Worm (Caenorhabditis elegans): ENCODE results near the gene F58G1.2.

The F58G1.2 gene

ce11 chrII:12935259-12935658 lies 16.4 kb upstream of the F58G1.2 start, which contains the start of gene lips-9:
Gene lips-9 (minus strand): TSS chrII:12935359.
- TF ChIP-seq nfyb-1 (GFP tag; IDR thresholded peaks at IDR 0.05) (no peak), atf-7 (tag; optimal IDR thresholded peaks at IDR 0.05) (no peak), ceh-79 (tag; optimal IDR thresholded peaks at IDR 0.05) (no peak), madf-10 (tag; optimal IDR thresholded peaks at IDR 0.05) (no peak), ekl-4 (GFP tag; IDR thresholded peaks at IDR 0.05) (no peak), Y79H2A.3 (GFP tag; conservative IDR thresholded peaks at IDR 0.05) (no peak), hmg-20 (GFP tag; IDR thresholded peaks at IDR 0.05) (no peak), dox-1 (GFP tag; IDR thresholded peaks at IDR 0.05) (no peak), unc-62 (GFP tag; optimal IDR thresholded peaks at IDR 0.05) (no peak), K11D2.4 (GFP tag; IDR thresholded peaks at IDR 0.05) (no peak), mel-28 (tag; optimal IDR thresholded peaks at IDR 0.05; ENCODE audit: borderline replicate concordance) (no peak), lag-1 (GFP tag; IDR thresholded peaks at IDR 0.05) (no peak)

- no peak for TF ChIP-seq lag-1 (GFP tag; IDR thresholded peaks at IDR 0.05)
- TF ChIP-seq cebp-1 (GFP tag; IDR thresholded peaks at IDR 0.05), result no peak
- TF ChIP-seq cebp-1 (tag; optimal IDR thresholded peaks at IDR 0.05), result no peak
- TF ChIP-seq ets-4 (GFP tag; optimal IDR thresholded peaks at IDR 0.05), result peak; percentile 1
- TF ChIP-seq nhr-80 (tag; optimal IDR thresholded peaks at IDR 0.05), result peak; percentile 77
- no peak for TF ChIP-seq tbp1 (GFP tag; optimal IDR thresholded peaks at IDR 0.05)
- no peak for TF ChIP-seq sea-2 (GFP tag; IDR thresholded peaks at IDR 0.05)
- TF ChIP-seq let-607 (tag; optimal IDR thresholded peaks at IDR 0.05), result peak; percentile 47 to 60
These were observed 12.7 kb upstream of the F58G1.2 start, which contains the start of gene dct-18 for ce11 chrII:12931456-12931923. Gene dct-18 (plus strand): TSS chrII:12931873.

DNA sequence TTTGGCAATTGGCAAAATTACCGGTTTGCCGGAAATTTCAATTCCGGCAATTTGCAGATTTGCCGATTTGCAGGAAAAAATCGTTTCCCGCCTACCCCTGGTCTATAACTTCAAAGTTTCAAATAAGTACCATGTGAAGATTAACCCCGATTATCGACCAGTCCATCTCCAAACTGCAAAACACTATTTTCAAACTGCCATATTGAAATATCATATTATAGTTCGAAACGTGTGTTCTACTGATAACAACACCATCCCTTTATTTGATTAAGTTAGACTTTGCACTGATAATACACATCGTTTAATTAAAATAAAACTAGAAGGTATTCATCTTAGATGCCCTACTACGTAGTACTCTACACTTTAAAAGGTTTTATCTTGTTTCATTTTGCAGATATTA lies 11.3 kb upstream of the F58G1.2 start:
- TF ChIP-seq nhr-80 (tag; optimal IDR thresholded peaks at IDR 0.05) (peak; percentile 33), F52B5.7 (tag; optimal IDR thresholded peaks at IDR 0.05) (no peak), Y95B8A.8 (GFP tag; IDR thresholded peaks at IDR 0.05) (no peak)

DNA sequence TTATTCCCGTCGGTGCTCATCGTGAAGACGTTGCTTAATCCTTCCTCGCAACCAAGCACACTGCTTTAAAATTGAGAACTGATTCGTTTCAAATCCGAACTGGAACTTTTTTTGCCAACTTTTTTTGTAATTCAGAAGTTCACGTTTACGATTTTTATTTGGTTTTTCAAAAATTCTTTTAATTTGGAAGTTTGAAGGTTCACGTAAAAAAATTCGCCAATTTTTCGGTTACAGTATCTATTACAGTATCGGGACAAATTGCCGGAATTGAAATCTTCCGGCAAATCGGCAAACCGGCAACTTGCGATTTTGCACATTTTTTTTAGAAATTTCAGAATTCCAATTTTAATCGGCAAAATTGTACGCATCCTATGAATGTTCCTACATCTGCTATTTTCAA lies 9.4 kb upstream of the F58G1.2 start, which contains the start of gene F58G1.3:
F58G1.3 (minus strand) TSS at position 101 of the 400 bp plus-strand sequence.
- TF ChIP-seq hlh-12 (tag; optimal IDR thresholded peaks at IDR 0.05), result no peak
- no peak for TF ChIP-seq atf-7 (tag; optimal IDR thresholded peaks at IDR 0.05)
- TF ChIP-seq ekl-4 (GFP tag; IDR thresholded peaks at IDR 0.05), result no peak
- no peak for TF ChIP-seq lsl-1 (GFP tag; optimal IDR thresholded peaks at IDR 0.05)
- TF ChIP-seq dox-1 (GFP tag; IDR thresholded peaks at IDR 0.05), result no peak
- TF ChIP-seq dpl-1 (GFP tag; optimal IDR thresholded peaks at IDR 0.05), result no peak

ce11 chrII:12925551-12925950 lies 6.7 kb upstream of the F58G1.2 start, which contains the start of gene F58G1.8:
Gene F58G1.8 (minus strand): TSS chrII:12925651.
- TF ChIP-seq lag-1 (GFP tag; IDR thresholded peaks at IDR 0.05), result no peak

DNA sequence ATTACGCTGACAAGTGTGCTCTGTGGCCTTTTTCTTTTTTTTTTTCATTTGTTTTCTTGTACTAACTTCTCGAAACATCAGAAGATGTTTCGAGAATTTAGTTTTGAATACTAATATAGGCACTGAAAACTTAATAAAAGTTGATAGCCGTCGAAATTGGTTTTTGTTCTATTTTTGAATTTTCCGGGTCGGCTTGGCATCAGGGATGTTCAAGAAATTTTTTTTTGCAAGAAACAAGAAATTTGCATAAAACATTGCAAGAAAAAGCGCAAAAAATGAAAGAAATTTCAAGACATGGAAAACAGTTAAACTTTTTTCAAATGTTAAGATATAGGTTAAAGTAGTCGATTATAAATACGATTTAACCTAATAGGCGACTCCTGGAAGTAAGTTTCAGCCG lies 4.4 kb upstream of the F58G1.2 start:
- peak; percentile 30 for TF ChIP-seq lin-54 (GFP tag; optimal IDR thresholded peaks at IDR 0.05)
- TF ChIP-seq madf-6 (GFP tag; IDR thresholded peaks at IDR 0.05), result peak; percentile 69
- TF ChIP-seq ztf-28 (GFP tag; IDR thresholded peaks at IDR 0.05), result no peak
- peak; percentile 78 for TF ChIP-seq F49E8.2 (tag; optimal IDR thresholded peaks at IDR 0.05; ENCODE audit: insufficient read depth)
- TF ChIP-seq chd-7 (tag; optimal IDR thresholded peaks at IDR 0.05), result peak; percentile 6
- TF ChIP-seq snpc-1.1 (tag; optimal IDR thresholded peaks at IDR 0.05; ENCODE audit: insufficient read depth), result peak; percentile 47
- TF ChIP-seq K11D2.4 (GFP tag; IDR thresholded peaks at IDR 0.05), result no peak
- TF ChIP-seq snpc-4 (GFP tag; optimal IDR thresholded peaks at IDR 0.05), result peak; percentile 6
- peak in 1 of 4 experiments; percentile 3 for TF ChIP-seq snpc-4 (tag; optimal IDR thresholded peaks at IDR 0.05)
- TF ChIP-seq attf-5 (GFP tag; optimal IDR thresholded peaks at IDR 0.05), result no peak
- TF ChIP-seq repo-1 (tag; optimal IDR thresholded peaks at IDR 0.05), result peak; percentile 47
- TF ChIP-seq attf-6 (GFP tag; IDR thresholded peaks at IDR 0.05), result 0 out of 2 replicates have a peak, but pooled peaks have one; percentile 63
- TF ChIP-seq F23B12.7 (tag; optimal IDR thresholded peaks at IDR 0.05; ENCODE audit: insufficient read depth), result no peak
- TF ChIP-seq ceh-100 (GFP tag; IDR thresholded peaks at IDR 0.05), result 0 out of 2 replicates have a peak, but pooled peaks have one; percentile 14
- peak in 1 of 2 experiments; percentile 45 for TF ChIP-seq rec-8 (tag; optimal IDR thresholded peaks at IDR 0.05)
- no peak for TF ChIP-seq ceh-27 (GFP tag; optimal IDR thresholded peaks at IDR 0.05)

Data from whole organism, young adult.